Worm (Caenorhabditis elegans) whole organism, L4 larva: ENCODE data around the gene prx-19.

Experiments used
- ZK337.2 ChIP-seq: fragments of 200-800 bp; sonication (Bioruptor generic); IDR thresholded peaks from 2 replicates; pipeline ENCODE4 v1.3.6; 2022; ENCODE audit warnings: missing genetic modification reagents, missing genetic modification characterization, missing compliant biosample characterization
- daf-12 ChIP-seq: fragments of 150-350 bp; optimal IDR thresholded peaks from 2 replicates; lab custom pipeline; 2014; ENCODE audit warnings: missing biosample characterization, missing genetic modification reagents, missing genetic modification characterization
- hmg-1.1 ChIP-seq: fragments of 200-800 bp; sonication (Bioruptor generic); IDR thresholded peaks from 2 replicates; pipeline ENCODE4 v1.3.6; 2022; ENCODE audit warnings: missing genetic modification reagents, missing genetic modification characterization, missing compliant biosample characterization
- mdl-1 ChIP-seq, 2 experiments: fragments of 150-350 bp in 1 of 2; sonication (generic microtip) in 1 of 2; optimal IDR thresholded peaks; 2 replicates each; lab custom pipeline; 2014 to 2017; ENCODE audit warnings: missing biosample characterization in 2 of 2, missing genetic modification characterization in 2 of 2
- nhr-76 ChIP-seq: fragments of 150-350 bp; optimal IDR thresholded peaks from 2 replicates; lab custom pipeline; 2014; ENCODE audit warnings: missing biosample characterization, missing genetic modification characterization
- nhr-77 ChIP-seq: fragments of 150-350 bp; optimal IDR thresholded peaks from 2 replicates; lab custom pipeline; 2014; ENCODE audit warnings: missing biosample characterization, missing genetic modification characterization
- unc-130 ChIP-seq: sonication (generic microtip); optimal IDR thresholded peaks from 2 replicates; lab custom pipeline; 2016; ENCODE audit warnings: missing genetic modification reagents, missing genetic modification characterization, missing compliant biosample characterization

DNA sequence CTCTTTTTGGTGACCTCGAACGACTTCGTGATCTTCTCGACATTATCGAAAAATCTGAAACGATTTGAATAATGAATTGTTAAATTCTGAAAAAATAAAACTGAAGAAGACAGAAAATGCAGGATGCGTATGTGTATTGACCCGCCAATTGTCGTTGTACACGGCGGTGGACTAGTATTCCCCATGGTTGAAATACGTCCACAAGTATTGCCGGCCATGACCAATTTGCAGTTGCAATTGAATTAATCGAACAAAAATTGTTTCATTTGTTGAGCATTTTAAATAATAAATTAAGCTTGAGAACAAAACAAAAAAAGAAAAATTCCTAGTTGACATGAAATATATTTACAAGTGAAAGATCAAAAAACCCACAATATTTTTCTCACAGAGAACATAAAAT, 20.1 kb upstream of the prx-19 start, which contains the start of gene F44E2.3:
- TF ChIP-seq unc-130 (no peak), nhr-77 (tag; lab: Kevin White, UChicago) (no peak), daf-12 (tag; lab: Kevin White, UChicago) (no peak), nhr-76 (tag; lab: Kevin White, UChicago) (no peak), ZK337.2 (GFP tag; lab: Robert Waterston, UW) (no peak), mdl-1 (tag; optimal IDR thresholded peaks at IDR 0.05; lab: Kevin White, UChicago) (no peak), hmg-1.1 (GFP tag; lab: Robert Waterston, UW) (no peak)
